Fruit fly (Drosophila melanogaster): ENCODE measurements around the gene Madm.

Gene Madm

dm6 chr3R:5758624-5759209 is 16.4 kb downstream of the Madm start, which contains the start of gene Sec8:
Gene Sec8 (minus strand): TSS chr3R:5758997.
- no peak for TF ChIP-seq noc (tag; optimal IDR thresholded peaks at IDR 0.05)

- TF ChIP-seq noc (tag; optimal IDR thresholded peaks at IDR 0.05) = no peak
Measured at dm6 chr3R:5760980-5761379, 18.7 kb downstream of the Madm start.

dm6 chr3R:5771614-5772202 is 29.4 kb downstream of the Madm start:
- TF ChIP-seq noc (tag; optimal IDR thresholded peaks at IDR 0.05) = no peak

dm6 chr3R:5772433-5772832 is 30.1 kb downstream of the Madm start:
- TF ChIP-seq noc (tag; optimal IDR thresholded peaks at IDR 0.05) = no peak

dm6 chr3R:5778731-5779593 is 36.7 kb downstream of the Madm start, which contains the start of gene jagn:
Gene jagn (plus strand): TSS chr3R:5779315.
- no peak for TF ChIP-seq noc (tag; optimal IDR thresholded peaks at IDR 0.05)

dm6 chr3R:5780976-5781375 is 38.7 kb downstream of the Madm start, which contains the start of gene CG2082:
Gene CG2082 (minus strand): TSS chr3R:5781076.
- TF ChIP-seq noc (tag; optimal IDR thresholded peaks at IDR 0.05) = no peak

dm6 chr3R:5781462-5781861 is 39.2 kb downstream of the Madm start, which contains the start of gene kat-60L1:
Gene kat-60L1 (plus strand): TSS chr3R:5781762.
- no peak for TF ChIP-seq noc (tag; optimal IDR thresholded peaks at IDR 0.05)

dm6 chr3R:5789025-5789953 is 47.0 kb downstream of the Madm start, which contains the start of the genes Hat1 and Rpn5:
Gene Hat1 (minus strand): TSS chr3R:5789384.
Gene Rpn5 (plus strand): TSS chr3R:5789493.
- peak; percentile 88 for TF ChIP-seq noc (tag; optimal IDR thresholded peaks at IDR 0.05)

- peak; percentile 99 for TF ChIP-seq noc (tag; optimal IDR thresholded peaks at IDR 0.05)
Measured at dm6 chr3R:5791497-5791896, 49.2 kb downstream of the Madm start, which contains the start of gene Hpf1. Gene Hpf1 (plus strand): TSS chr3R:5791879.

dm6 chr3R:5794267-5795089 is 52.2 kb downstream of the Madm start, which contains the start of the genes PSMG1 and CG10979:
Gene PSMG1 (minus strand): TSS chr3R:5794317.
Gene CG10979 (plus strand): TSS chr3R:5794705.
- no peak for TF ChIP-seq noc (tag; optimal IDR thresholded peaks at IDR 0.05)
